Worm (Caenorhabditis elegans) whole organism, L4/young adult: Measurements from ENCODE around the gene haao-1.

ENCODE experiments used
- W03F9.2 ChIP-seq: fragments of 150-350 bp; optimal IDR thresholded peaks from 2 replicates; lab custom pipeline; 2014; ENCODE audit warnings: missing biosample characterization, missing genetic modification characterization
- dao-5 ChIP-seq: sonication (generic microtip); optimal IDR thresholded peaks from 2 replicates; lab custom pipeline; 2016; ENCODE audit warnings: missing genotype, missing genetic modification characterization, moderate library complexity, missing compliant biosample characterization
- him-1 ChIP-seq: sonication (generic microtip); optimal IDR thresholded peaks from 2 replicates; lab custom pipeline; 2016; ENCODE audit warnings: missing genotype, missing genetic modification reagents, missing genetic modification characterization, missing compliant biosample characterization

DNA sequence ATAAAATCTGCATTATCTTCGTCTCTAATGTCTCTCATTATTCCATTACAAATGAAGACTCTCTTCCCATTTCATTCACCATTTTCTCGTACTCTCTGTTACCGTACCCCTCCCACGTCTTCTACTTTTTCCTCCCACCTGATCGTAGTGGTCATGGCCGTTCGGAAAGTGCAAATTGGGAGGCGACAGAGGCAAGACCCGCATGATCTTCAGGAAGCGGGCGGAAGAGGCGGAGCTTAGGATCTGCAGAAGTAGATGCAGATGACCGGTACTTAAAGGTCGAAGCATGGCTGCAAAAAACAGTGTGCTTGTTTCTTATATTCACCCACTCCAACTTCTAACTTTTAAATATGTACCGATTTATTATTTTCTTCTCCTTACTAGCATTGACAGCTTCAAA, 26.8 kb upstream of the haao-1 start, which contains the start of gene nas-3:
- TF ChIP-seq dao-5 (tag; lab: Kevin White, UChicago) (no peak), him-1 (tag; lab: Kevin White, UChicago) (no peak), W03F9.2 (no peak)
